Worm (Caenorhabditis elegans) whole organism, L1 larva: ENCODE measurements around the gene C07A9.13.
A peak's percentile ranks its signal among the peaks of the same experiment; 100 is the strongest.

ENCODE experiments used
- C04F5.9 ChIP-seq: sonication (generic microtip); optimal IDR thresholded peaks from 2 replicates; lab custom pipeline; 2016; ENCODE audit warnings: missing genetic modification characterization, missing compliant biosample characterization
- C16A3.4 ChIP-seq: fragments of 150-350 bp; optimal IDR thresholded peaks from 2 replicates; lab custom pipeline; 2014; ENCODE audit warnings: missing biosample characterization, missing genetic modification characterization
- C34B4.2 ChIP-seq: sonication (generic microtip); optimal IDR thresholded peaks from 2 replicates; lab custom pipeline; 2017; ENCODE audit warnings: mild to moderate bottlenecking, missing genetic modification characterization, missing compliant biosample characterization
- F16B12.6 ChIP-seq: fragments of 150-350 bp; optimal IDR thresholded peaks from 2 replicates; lab custom pipeline; 2014; ENCODE audit warnings: missing biosample characterization, missing genetic modification characterization
- Y116A8C.19 ChIP-seq: sonication (generic microtip); optimal IDR thresholded peaks from 2 replicates; lab custom pipeline; 2016; ENCODE audit warnings: missing compliant biosample characterization, missing genetic modification characterization, borderline replicate concordance
- aha-1 ChIP-seq: fragments of 150-350 bp; optimal IDR thresholded peaks from 2 replicates; lab custom pipeline; 2014; ENCODE audit warnings: missing biosample characterization, missing genetic modification characterization
- ama-1 ChIP-seq: fragments of 150-350 bp; optimal IDR thresholded peaks from 2 replicates; lab custom pipeline; 2014
- blmp-1 ChIP-seq: fragments of 150-350 bp; optimal IDR thresholded peaks from 2 replicates; lab custom pipeline; 2014; ENCODE audit warnings: missing biosample characterization, missing genetic modification characterization
- ceh-8 ChIP-seq: fragments of 200-800 bp; sonication (Bioruptor generic); optimal IDR thresholded peaks from 2 replicates; lab custom pipeline; 2018; ENCODE audit warnings: mild to moderate bottlenecking, missing genetic modification characterization, moderate library complexity, missing compliant biosample characterization
- ceh-88 ChIP-seq: fragments of 200-800 bp; sonication (Bioruptor generic); IDR thresholded peaks from 2 replicates; pipeline ENCODE4 v1.3.6; 2022; ENCODE audit warnings: missing genetic modification characterization, missing compliant biosample characterization
- dpl-1 ChIP-seq, 3 experiments: fragments of 150-350 bp in 2 of 3; sonication (generic microtip) in 1 of 3; optimal IDR thresholded peaks; 2 replicates each; lab custom pipeline; 2014 to 2017; ENCODE audit warnings: missing biosample characterization in 3 of 3, missing genetic modification characterization in 3 of 3, missing genetic modification reagents in 3 of 3
- dsc-1 ChIP-seq: sonication (generic microtip); optimal IDR thresholded peaks from 2 replicates; lab custom pipeline; 2016; ENCODE audit warnings: mild to moderate bottlenecking, missing genetic modification characterization, missing compliant biosample characterization
- efl-1 ChIP-seq, 4 experiments: fragments of 150-350 bp; optimal IDR thresholded peaks in 3 of 4; peaks in 1 of 4; 1 replicate in 1 of 4; 2 replicates in 3 of 4; lab custom pipeline; 2014; ENCODE audit warnings: missing biosample characterization in 2 of 4, missing genetic modification characterization in 2 of 4, missing genetic modification reagents in 2 of 4
- egl-13 ChIP-seq: sonication (generic microtip); optimal IDR thresholded peaks from 2 replicates; lab custom pipeline; 2016; ENCODE audit warnings: missing genotype, missing genetic modification reagents, missing genetic modification characterization, missing compliant biosample characterization
- egl-27 ChIP-seq, 2 experiments: fragments of 150-350 bp in 1 of 2; sonication (generic microtip); optimal IDR thresholded peaks; 3 replicates each; lab custom pipeline; 2017 to 2018; ENCODE audit warnings: missing biosample characterization in 2 of 2, missing genetic modification characterization in 2 of 2, missing genetic modification reagents in 2 of 2
- elt-2 ChIP-seq: sonication (generic microtip); optimal IDR thresholded peaks from 2 replicates; lab custom pipeline; 2016; ENCODE audit warnings: missing genetic modification characterization, mild to moderate bottlenecking, inconsistent platforms, missing compliant biosample characterization, missing genetic modification reagents
- fkh-4 ChIP-seq: sonication (generic microtip); optimal IDR thresholded peaks from 2 replicates; lab custom pipeline; 2016; ENCODE audit warnings: missing compliant biosample characterization, missing genetic modification characterization, borderline replicate concordance
- fkh-8 ChIP-seq: sonication (generic microtip); optimal IDR thresholded peaks from 2 replicates; lab custom pipeline; 2016; ENCODE audit warnings: mild to moderate bottlenecking, missing genetic modification characterization, missing compliant biosample characterization
- hlh-17 ChIP-seq: fragments of 200-800 bp; sonication (Bioruptor generic); optimal IDR thresholded peaks from 2 replicates; lab custom pipeline; 2018; ENCODE audit warnings: missing genetic modification characterization, mild to moderate bottlenecking, missing compliant biosample characterization, moderate library complexity, borderline replicate concordance
- hpl-2 ChIP-seq: fragments of 150-350 bp; optimal IDR thresholded peaks from 2 replicates; lab custom pipeline; 2014; ENCODE audit warnings: missing biosample characterization, missing genetic modification reagents, missing genetic modification characterization
- isw-1 ChIP-seq: fragments of 200-800 bp; sonication (Bioruptor generic); IDR thresholded peaks from 2 replicates; pipeline ENCODE4 v1.3.6; 2022; ENCODE audit warnings: missing genetic modification characterization, missing compliant biosample characterization
- jun-1 ChIP-seq: fragments of 150-350 bp; optimal IDR thresholded peaks from 2 replicates; lab custom pipeline; 2014; ENCODE audit warnings: missing biosample characterization, missing genetic modification reagents, missing genetic modification characterization
- lin-13 ChIP-seq: fragments of 150-350 bp; optimal IDR thresholded peaks from 2 replicates; lab custom pipeline; 2014; ENCODE audit warnings: missing biosample characterization, missing genetic modification reagents, missing genetic modification characterization
- lin-14 ChIP-seq: fragments of 200-800 bp; sonication (Bioruptor generic); optimal IDR thresholded peaks from 2 replicates; lab custom pipeline; 2018; ENCODE audit warnings: mild to moderate bottlenecking, missing genetic modification characterization, moderate library complexity, missing compliant biosample characterization
- lin-35 ChIP-seq, 2 experiments: fragments of 150-350 bp; optimal IDR thresholded peaks; 2 replicates each; lab custom pipeline; 2014; ENCODE audit warnings: missing biosample characterization in 2 of 2, missing genetic modification characterization in 2 of 2, missing genetic modification reagents in 2 of 2
- lin-39 ChIP-seq: fragments of 150-350 bp; optimal IDR thresholded peaks from 2 replicates; lab custom pipeline; 2014; ENCODE audit warnings: missing biosample characterization, missing genetic modification reagents, missing genetic modification characterization
- mab-9 ChIP-seq: fragments of 200-800 bp; sonication (Bioruptor generic); IDR thresholded peaks from 2 replicates; pipeline ENCODE4 v1.3.6; 2022; ENCODE audit warnings: missing genetic modification reagents, missing genetic modification characterization, missing compliant biosample characterization
- mep-1 ChIP-seq: fragments of 150-350 bp; optimal IDR thresholded peaks from 2 replicates; lab custom pipeline; 2014; ENCODE audit warnings: missing biosample characterization, missing genetic modification characterization
- nhr-11 ChIP-seq: fragments of 150-350 bp; optimal IDR thresholded peaks from 2 replicates; lab custom pipeline; 2014; ENCODE audit warnings: missing biosample characterization, missing genetic modification characterization
- nhr-12 ChIP-seq: sonication (generic microtip); optimal IDR thresholded peaks from 2 replicates; lab custom pipeline; 2017; ENCODE audit warnings: missing biosample characterization, missing genetic modification characterization
- nhr-19 ChIP-seq: fragments of 200-800 bp; sonication (Bioruptor generic); conservative IDR thresholded peaks from 2 replicates; pipeline ENCODE4 v1.3.6; 2022; ENCODE audit warnings: missing genetic modification characterization, missing compliant biosample characterization
- nhr-20 ChIP-seq: sonication (generic microtip); optimal IDR thresholded peaks from 2 replicates; lab custom pipeline; 2016; ENCODE audit warnings: mild to moderate bottlenecking, missing genetic modification characterization, missing compliant biosample characterization
- nhr-237 ChIP-seq: fragments of 150-350 bp; optimal IDR thresholded peaks from 2 replicates; lab custom pipeline; 2014; ENCODE audit warnings: missing biosample characterization, missing genetic modification characterization
- nhr-47 ChIP-seq: sonication (generic microtip); optimal IDR thresholded peaks from 2 replicates; lab custom pipeline; 2016; ENCODE audit warnings: mild to moderate bottlenecking, missing genetic modification characterization, moderate library complexity, missing compliant biosample characterization
- nhr-84 ChIP-seq: sonication (generic microtip); optimal IDR thresholded peaks from 2 replicates; lab custom pipeline; 2017; ENCODE audit warnings: missing biosample characterization, missing genetic modification characterization
- pag-3 ChIP-seq: sonication (generic microtip); optimal IDR thresholded peaks from 2 replicates; lab custom pipeline; 2017; ENCODE audit warnings: missing genetic modification characterization, mild to moderate bottlenecking, missing compliant biosample characterization, antibody characterized with exemption, borderline replicate concordance; ENCODE audit not compliant: insufficient read depth
- skn-1 ChIP-seq: fragments of 150-350 bp; optimal IDR thresholded peaks from 2 replicates; lab custom pipeline; 2014; ENCODE audit warnings: missing biosample characterization, missing genetic modification characterization
- sox-4 ChIP-seq: sonication (generic microtip); optimal IDR thresholded peaks from 2 replicates; lab custom pipeline; 2016; ENCODE audit warnings: missing genetic modification characterization, missing compliant biosample characterization
- sptf-1 ChIP-seq: fragments of 150-350 bp; optimal IDR thresholded peaks from 2 replicates; lab custom pipeline; 2014; ENCODE audit warnings: missing biosample characterization, missing genetic modification characterization
- swsn-7 ChIP-seq: sonication (generic microtip); optimal IDR thresholded peaks from 2 replicates; lab custom pipeline; 2016; ENCODE audit warnings: missing genetic modification characterization, missing compliant biosample characterization
- tlp-1 ChIP-seq: fragments of 150-350 bp; optimal IDR thresholded peaks from 2 replicates; lab custom pipeline; 2014; ENCODE audit warnings: missing biosample characterization, missing genetic modification characterization
- unc-30 ChIP-seq: sonication (generic microtip); optimal IDR thresholded peaks from 2 replicates; lab custom pipeline; 2017; ENCODE audit warnings: missing biosample characterization, missing genetic modification characterization
- unc-62 ChIP-seq: fragments of 150-350 bp; optimal IDR thresholded peaks from 2 replicates; lab custom pipeline; 2014; ENCODE audit warnings: missing biosample characterization, missing genetic modification reagents, missing genetic modification characterization
- unc-86 ChIP-seq: sonication (generic microtip); optimal IDR thresholded peaks from 2 replicates; lab custom pipeline; 2016; ENCODE audit warnings: missing genetic modification characterization, missing compliant biosample characterization
- vab-15 ChIP-seq: sonication (generic microtip); optimal IDR thresholded peaks from 2 replicates; lab custom pipeline; 2017; ENCODE audit warnings: missing genotype, mild to moderate bottlenecking, missing genetic modification characterization, missing compliant biosample characterization
- zip-4 ChIP-seq: fragments of 200-800 bp; sonication (Bioruptor generic); optimal IDR thresholded peaks from 2 replicates; lab custom pipeline; 2018; ENCODE audit warnings: mild to moderate bottlenecking, missing genetic modification characterization, moderate library complexity, missing compliant biosample characterization
- ztf-11 ChIP-seq, 2 experiments: sonication (generic microtip); optimal IDR thresholded peaks; 2 replicates each; lab custom pipeline; 2016 to 2017; ENCODE audit warnings: missing genetic modification characterization in 2 of 2, missing biosample characterization in 1 of 2, missing compliant biosample characterization in 1 of 2
- ztf-4 ChIP-seq: fragments of 150-350 bp; optimal IDR thresholded peaks from 2 replicates; lab custom pipeline; 2014; ENCODE audit warnings: missing biosample characterization, missing genetic modification characterization

C07A9.13 gene

ce11 chrIII:9631117-9631655 is 49.9 kb downstream of the C07A9.13 start, which contains the start of gene ubc-7 (continued):
- TF ChIP-seq zip-4 (GFP tag; lab: Kevin White, UChicago) (no peak), nhr-11 (tag; lab: Kevin White, UChicago) (peak; percentile 38), blmp-1 (tag; lab: Kevin White, UChicago) (peak; percentile 99), nhr-19 (peak; percentile 85), sptf-1 (tag; lab: Kevin White, UChicago) (no peak), tlp-1 (tag; lab: Kevin White, UChicago) (no peak), swsn-7 (tag; lab: Kevin White, UChicago) (peak; percentile 75), nhr-237 (tag; lab: Kevin White, UChicago) (peak; percentile 55), lin-35 (GFP tag; optimal IDR thresholded peaks at IDR 0.05; lab: Kevin White, UChicago) (peak; percentile 99), nhr-12 (tag; lab: Kevin White, UChicago) (peak; percentile 2), egl-13 (tag; lab: Kevin White, UChicago) (peak; percentile 53), fkh-8 (tag; lab: Kevin White, UChicago) (peak; percentile 78), jun-1 (tag; lab: Kevin White, UChicago) (peak; percentile 72), elt-2 (tag; lab: Kevin White, UChicago) (peak; percentile 38), egl-27 (tag; optimal IDR thresholded peaks at IDR 0.05; lab: Kevin White, UChicago) (no peak), pag-3 (tag; lab: Kevin White, UChicago) (no peak), ceh-8 (GFP tag; lab: Kevin White, UChicago) (no peak), Y116A8C.19 (no peak), unc-30 (no peak), ama-1 (lab: Kevin White, UChicago) (peak; percentile 38), mep-1 (tag; lab: Kevin White, UChicago) (peak; percentile 88), F16B12.6 (tag; lab: Kevin White, UChicago) (peak; percentile 65), hpl-2 (GFP tag; lab: Kevin White, UChicago) (no peak), C34B4.2 (no peak), mab-9 (GFP tag; lab: Robert Waterston, UW) (no peak), efl-1 (optimal IDR thresholded peaks at IDR 0.05; lab: Kevin White, UChicago) (peak; percentile 91 to 99), efl-1 (GFP tag; optimal IDR thresholded peaks at IDR 0.05 in 1 of 2; lab: Kevin White, UChicago) (peak; percentile 100), lin-14 (GFP tag; lab: Kevin White, UChicago) (peak; percentile 76), nhr-47 (peak; percentile 89), lin-13 (GFP tag; lab: Kevin White, UChicago) (peak; percentile 73), unc-86 (peak; percentile 74), hlh-17 (GFP tag; lab: Kevin White, UChicago) (no peak), nhr-20 (tag; lab: Kevin White, UChicago) (peak; percentile 87), aha-1 (tag; lab: Kevin White, UChicago) (peak; percentile 28), nhr-84 (tag; lab: Kevin White, UChicago) (no peak), C04F5.9 (tag; lab: Kevin White, UChicago) (peak; percentile 64), dsc-1 (tag; lab: Kevin White, UChicago) (peak; percentile 67)

ce11 chrIII:9629855-9630254 is 51.3 kb downstream of the C07A9.13 start, which contains the start of gene rpac-19:
Gene rpac-19, minus strand, starts transcription at chrIII:9629885.
- TF ChIP-seq vab-15 (no peak), dsc-1 (tag; lab: Kevin White, UChicago) (peak; percentile 63), nhr-237 (tag; lab: Kevin White, UChicago) (no peak), dpl-1 (GFP tag; optimal IDR thresholded peaks at IDR 0.05; lab: Kevin White, UChicago) (peak; percentile 64 to 72 (median 72)), ceh-88 (GFP tag; lab: Robert Waterston, UW) (no peak), lin-39 (tag; lab: Kevin White, UChicago) (peak; percentile 4), nhr-12 (tag; lab: Kevin White, UChicago) (no peak), unc-30 (no peak), swsn-7 (tag; lab: Kevin White, UChicago) (peak; percentile 67), Y116A8C.19 (no peak), C16A3.4 (tag; lab: Kevin White, UChicago) (peak; percentile 56), sox-4 (tag; lab: Kevin White, UChicago) (no peak), fkh-4 (tag; lab: Kevin White, UChicago) (no peak), ztf-4 (tag; lab: Kevin White, UChicago) (peak; percentile 46), mep-1 (tag; lab: Kevin White, UChicago) (peak; percentile 70), mab-9 (GFP tag; lab: Robert Waterston, UW) (no peak), F16B12.6 (tag; lab: Kevin White, UChicago) (peak; percentile 28), nhr-11 (tag; lab: Kevin White, UChicago) (no peak), skn-1 (tag; lab: Kevin White, UChicago) (peak; percentile 70), efl-1 (optimal IDR thresholded peaks at IDR 0.05; lab: Kevin White, UChicago) (peak; percentile 48 to 70), efl-1 (GFP tag; optimal IDR thresholded peaks at IDR 0.05 in 1 of 2; lab: Kevin White, UChicago) (peak; percentile 63 to 98), unc-62 (GFP tag; lab: Kevin White, UChicago) (no peak), isw-1 (no peak), nhr-20 (tag; lab: Kevin White, UChicago) (peak; percentile 47), fkh-8 (tag; lab: Kevin White, UChicago) (peak; percentile 2), ztf-11 (tag; optimal IDR thresholded peaks at IDR 0.05; lab: Kevin White, UChicago) (peak in 1 of 2 experiments; percentile 45), hpl-2 (GFP tag; lab: Kevin White, UChicago) (no peak)
